Fruit fly (Drosophila melanogaster) whole organism, embryonic: ENCODE data around the gene CG12607.

Experiments used
- CG32532 ChIP-seq: fragments of 200-800 bp; sonication (Bioruptor generic); IDR thresholded peaks from 2 replicates; pipeline ENCODE4 v1.3.6; 2022; ENCODE audit warnings: missing biosample characterization, missing genetic modification characterization
- nom ChIP-seq: fragments of 200-800 bp; sonication (Bioruptor generic); optimal IDR thresholded peaks from 2 replicates; lab custom pipeline; 2017; ENCODE audit warnings: missing biosample characterization, missing genetic modification characterization, mild to moderate bottlenecking, moderate library complexity, missing genetic modification reagents

DNA sequence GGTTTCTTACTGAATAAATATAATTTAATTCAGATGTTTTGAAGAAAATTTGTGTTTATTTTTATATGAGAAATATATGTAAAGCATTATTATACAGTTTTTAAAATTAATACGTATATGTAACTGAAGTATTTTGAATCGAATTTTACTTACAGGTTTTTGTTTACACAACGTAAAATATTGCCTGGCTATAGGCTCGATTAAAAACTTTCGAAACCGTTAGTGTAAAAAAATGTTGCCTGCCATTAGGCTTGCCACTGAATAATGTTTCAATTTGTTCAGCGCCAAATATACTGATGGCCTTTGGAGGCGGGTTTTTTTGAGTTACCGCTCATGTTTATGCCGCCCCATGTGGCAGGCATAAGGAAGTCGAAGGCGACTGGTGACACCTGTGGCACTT is 19.8 kb upstream of the CG12607 start:
- no peak for TF ChIP-seq nom (GFP tag; lab: Kevin White, UChicago)
- no peak for TF ChIP-seq CG32532 (GFP tag; lab: Robert Waterston, UW)
